Worm (Caenorhabditis elegans) whole organism, L4 larva: ENCODE data around the gene K12H6.10.

Source experiments
- F26F4.8 ChIP-seq: fragments of 200-800 bp; sonication (Bioruptor generic); conservative IDR thresholded peaks from 2 replicates; pipeline ENCODE4 v1.3.6; 2022; ENCODE audit warnings: missing genetic modification characterization, missing compliant biosample characterization
- T26A8.4 ChIP-seq: fragments of 200-800 bp; sonication (Bioruptor generic); IDR thresholded peaks from 2 replicates; pipeline ENCODE4 v1.3.6; 2022; ENCODE audit warnings: missing genetic modification characterization, missing compliant biosample characterization
- Y5F2A.4 ChIP-seq: fragments of 200-800 bp; sonication (Bioruptor generic); optimal IDR thresholded peaks from 2 replicates; lab custom pipeline; 2018; ENCODE audit warnings: mild to moderate bottlenecking, missing genetic modification characterization, missing compliant biosample characterization
- ZK337.2 ChIP-seq: fragments of 200-800 bp; sonication (Bioruptor generic); IDR thresholded peaks from 2 replicates; pipeline ENCODE4 v1.3.6; 2022; ENCODE audit warnings: missing genetic modification reagents, missing genetic modification characterization, missing compliant biosample characterization
- aha-1 ChIP-seq: fragments of 150-350 bp; peaks from one replicate; lab custom pipeline; 2014; ENCODE audit warnings: missing biosample characterization, missing genetic modification characterization
- aly-2 ChIP-seq: sonication (generic microtip); optimal IDR thresholded peaks from 2 replicates; lab custom pipeline; 2018; ENCODE audit warnings: missing biosample characterization, missing genetic modification characterization
- ceh-62 ChIP-seq: sonication (generic microtip); optimal IDR thresholded peaks from 2 replicates; lab custom pipeline; 2017; ENCODE audit warnings: missing biosample characterization, missing genetic modification characterization
- cey-2 ChIP-seq: sonication (generic microtip); optimal IDR thresholded peaks from 3 replicates; lab custom pipeline; 2017; ENCODE audit warnings: missing genetic modification characterization, mild to moderate bottlenecking, missing compliant biosample characterization, antibody characterized with exemption, borderline replicate concordance; ENCODE audit not compliant: insufficient read depth
- daf-19 ChIP-seq: fragments of 200-800 bp; sonication (Bioruptor generic); conservative IDR thresholded peaks from 2 replicates; pipeline ENCODE4 v1.3.6; 2022; ENCODE audit warnings: missing genetic modification characterization, missing compliant biosample characterization
- daf-8 ChIP-seq: fragments of 200-800 bp; sonication (Bioruptor generic); IDR thresholded peaks from 2 replicates; pipeline ENCODE4 v1.3.6; 2022; ENCODE audit warnings: missing genetic modification characterization, missing compliant biosample characterization
- dmd-6 ChIP-seq: fragments of 200-800 bp; sonication (Bioruptor generic); IDR thresholded peaks from 2 replicates; pipeline ENCODE4 v1.3.6; 2022; ENCODE audit warnings: missing genetic modification reagents, missing genetic modification characterization, missing compliant biosample characterization
- dmd-9 ChIP-seq: fragments of 200-800 bp; sonication (Bioruptor generic); IDR thresholded peaks from 2 replicates; pipeline ENCODE4 v1.3.6; 2022; ENCODE audit warnings: missing genetic modification reagents, missing genetic modification characterization, missing compliant biosample characterization
- duxl-1 ChIP-seq: sonication (generic microtip); optimal IDR thresholded peaks from 2 replicates; lab custom pipeline; 2016; ENCODE audit warnings: mild to moderate bottlenecking, missing genetic modification characterization, moderate library complexity, missing compliant biosample characterization; ENCODE audit not compliant: poor library complexity
- fkh-10 ChIP-seq: fragments of 150-350 bp; optimal IDR thresholded peaks from 2 replicates; lab custom pipeline; 2014; ENCODE audit warnings: missing biosample characterization, missing genetic modification reagents, missing genetic modification characterization
- fos-1 ChIP-seq: fragments of 150-350 bp; optimal IDR thresholded peaks from 2 replicates; lab custom pipeline; 2014; ENCODE audit warnings: missing biosample characterization, missing genetic modification characterization
- hif-1 ChIP-seq, 2 experiments: sonication (generic microtip); optimal IDR thresholded peaks; 2 replicates each; lab custom pipeline; 2016 to 2017; ENCODE audit warnings: missing compliant biosample characterization in 2 of 2, missing genetic modification characterization in 2 of 2, missing genetic modification reagents in 2 of 2, missing genotype in 2 of 2, mild to moderate bottlenecking in 1 of 2
- hlh-11 ChIP-seq: fragments of 200-800 bp; sonication (Bioruptor generic); optimal IDR thresholded peaks from 2 replicates; lab custom pipeline; 2018; ENCODE audit warnings: mild to moderate bottlenecking, missing genetic modification characterization, missing compliant biosample characterization
- lin-15B ChIP-seq: fragments of 150-350 bp; sonication (generic microtip); optimal IDR thresholded peaks from 3 replicates; lab custom pipeline; 2014; ENCODE audit warnings: missing biosample characterization, missing genetic modification characterization
- lin-29 ChIP-seq: fragments of 200-800 bp; sonication (Bioruptor generic); IDR thresholded peaks from 2 replicates; pipeline ENCODE4 v1.3.6; 2022; ENCODE audit warnings: missing genetic modification reagents, missing genetic modification characterization, missing compliant biosample characterization
- lin-38 ChIP-seq: fragments of 200-800 bp; sonication (Bioruptor generic); IDR thresholded peaks from 2 replicates; pipeline ENCODE4 v1.3.6; 2022; ENCODE audit warnings: missing genetic modification reagents, missing genetic modification characterization, missing compliant biosample characterization
- mep-1 ChIP-seq: fragments of 150-350 bp; sonication (generic microtip); optimal IDR thresholded peaks from 3 replicates; lab custom pipeline; 2014; ENCODE audit warnings: missing biosample characterization, missing genetic modification characterization
- mxl-2 ChIP-seq: fragments of 200-800 bp; sonication (Bioruptor generic); conservative IDR thresholded peaks from 2 replicates; pipeline ENCODE4 v1.3.6; 2022; ENCODE audit warnings: missing genetic modification reagents, missing genetic modification characterization, missing compliant biosample characterization
- nhr-10 ChIP-seq: fragments of 150-350 bp; optimal IDR thresholded peaks from 2 replicates; lab custom pipeline; 2014; ENCODE audit warnings: missing biosample characterization, missing genetic modification characterization
- nhr-237 ChIP-seq: sonication (generic microtip); optimal IDR thresholded peaks from 2 replicates; lab custom pipeline; 2017; ENCODE audit warnings: missing biosample characterization, missing genetic modification characterization
- nhr-41 ChIP-seq: fragments of 200-800 bp; sonication (Bioruptor generic); IDR thresholded peaks from 2 replicates; pipeline ENCODE4 v1.3.6; 2022; ENCODE audit warnings: missing genetic modification reagents, missing genetic modification characterization, missing compliant biosample characterization
- nhr-48 ChIP-seq: sonication (generic microtip); optimal IDR thresholded peaks from 2 replicates; lab custom pipeline; 2016; ENCODE audit warnings: mild to moderate bottlenecking, missing genetic modification characterization, missing compliant biosample characterization
- nhr-76 ChIP-seq: fragments of 150-350 bp; optimal IDR thresholded peaks from 2 replicates; lab custom pipeline; 2014; ENCODE audit warnings: missing biosample characterization, missing genetic modification characterization
- nhr-77 ChIP-seq: fragments of 150-350 bp; optimal IDR thresholded peaks from 2 replicates; lab custom pipeline; 2014; ENCODE audit warnings: missing biosample characterization, missing genetic modification characterization
- rbr-2 ChIP-seq: sonication (generic microtip); optimal IDR thresholded peaks from 2 replicates; lab custom pipeline; 2016; ENCODE audit warnings: missing genotype, missing genetic modification characterization, missing compliant biosample characterization
- saeg-2 ChIP-seq: fragments of 200-800 bp; sonication (Bioruptor generic); IDR thresholded peaks from 2 replicates; pipeline ENCODE4 v1.3.6; 2022; ENCODE audit warnings: missing genetic modification reagents, missing genetic modification characterization, missing compliant biosample characterization
- sdz-12 ChIP-seq: fragments of 200-800 bp; sonication (Bioruptor generic); optimal IDR thresholded peaks from 2 replicates; lab custom pipeline; 2018; ENCODE audit warnings: mild to moderate bottlenecking, missing genetic modification characterization, missing compliant biosample characterization
- set-16 ChIP-seq: fragments of 200-800 bp; sonication (Bioruptor generic); IDR thresholded peaks from 2 replicates; pipeline ENCODE4 v1.3.6; 2022; ENCODE audit warnings: missing genetic modification reagents, missing genetic modification characterization, missing compliant biosample characterization
- spr-1 ChIP-seq: sonication (generic microtip); optimal IDR thresholded peaks from 2 replicates; lab custom pipeline; 2016; ENCODE audit warnings: mild to moderate bottlenecking, missing genetic modification characterization, missing compliant biosample characterization
- vab-7 ChIP-seq: fragments of 200-800 bp; sonication (Bioruptor generic); IDR thresholded peaks from 2 replicates; pipeline ENCODE4 v1.3.6; 2022; ENCODE audit warnings: missing genetic modification reagents, missing genetic modification characterization, missing compliant biosample characterization
- zfp-2 ChIP-seq: sonication (generic microtip); optimal IDR thresholded peaks from 2 replicates; lab custom pipeline; 2016; ENCODE audit warnings: mild to moderate bottlenecking, missing genetic modification characterization, missing compliant biosample characterization
- ztf-11 ChIP-seq: fragments of 150-350 bp; optimal IDR thresholded peaks from 2 replicates; lab custom pipeline; 2014; ENCODE audit warnings: missing biosample characterization, missing genetic modification characterization

K12H6.10 gene

ce11 chrII:2816676-2817075 is 6.0 kb upstream of the K12H6.10 start, which contains the start of gene set-13:
set-13 (plus strand) TSS chrII:2816976.
- no peak for TF ChIP-seq dmd-9 (GFP tag; lab: Robert Waterston, UW)
- TF ChIP-seq zfp-2 (tag; lab: Kevin White, UChicago): no peak
- no peak for TF ChIP-seq nhr-48 (tag; lab: Kevin White, UChicago)
- TF ChIP-seq nhr-76 (tag; lab: Kevin White, UChicago): no peak
- no peak for TF ChIP-seq lin-29
- no peak for TF ChIP-seq F26F4.8 (GFP tag; lab: Robert Waterston, UW)

- TF ChIP-seq hlh-11 (tag; lab: Kevin White, UChicago) (no peak), mep-1 (tag; lab: Kevin White, UChicago) (no peak), nhr-77 (tag; lab: Kevin White, UChicago) (no peak), ceh-62 (tag; lab: Kevin White, UChicago) (no peak), hif-1 (tag; optimal IDR thresholded peaks at IDR 0.05; lab: Kevin White, UChicago) (no peak), dmd-6 (no peak), fos-1 (no peak)
These were observed 1.5 kb downstream of the K12H6.10 start, which contains the start of the genes K12H6.4 and K12H6.9 for ce11 chrII:2824169-2824568. K12H6.4 (minus strand) TSS chrII:2824269. K12H6.9 (plus strand) TSS chrII:2824404.

ce11 chrII:2826073-2826472 is 3.4 kb downstream of the K12H6.10 start, which contains the start of gene K12H6.5:
K12H6.5 (minus strand) TSS chrII:2826173.
- no peak for TF ChIP-seq rbr-2 (tag; lab: Kevin White, UChicago)
- TF ChIP-seq spr-1: no peak
- TF ChIP-seq daf-19 (GFP tag; lab: Robert Waterston, UW): no peak
- TF ChIP-seq aly-2: no peak
- no peak for TF ChIP-seq duxl-1 (tag; lab: Kevin White, UChicago)
- no peak for TF ChIP-seq nhr-41 (GFP tag; lab: Robert Waterston, UW)
- TF ChIP-seq fkh-10: no peak
- TF ChIP-seq dmd-9 (GFP tag; lab: Robert Waterston, UW): no peak
- no peak for TF ChIP-seq lin-15B
- no peak for TF ChIP-seq nhr-237 (tag; lab: Kevin White, UChicago)
- no peak for TF ChIP-seq daf-8 (GFP tag; lab: Robert Waterston, UW)
- TF ChIP-seq nhr-10 (tag; lab: Kevin White, UChicago): no peak
- no peak for TF ChIP-seq vab-7 (GFP tag; lab: Robert Waterston, UW)
- TF ChIP-seq T26A8.4 (GFP tag; lab: Robert Waterston, UW): no peak
- TF ChIP-seq ztf-11 (tag; lab: Kevin White, UChicago): no peak
- no peak for TF ChIP-seq cey-2 (tag; lab: Kevin White, UChicago)
- TF ChIP-seq, all 104 proteins: peak for 0

ce11 chrII:2827859-2828403 is 5.3 kb downstream of the K12H6.10 start, which contains the start of gene K12H6.8:
K12H6.8 (plus strand) TSS chrII:2827896.
- no peak for TF ChIP-seq ZK337.2
- TF ChIP-seq Y5F2A.4 (GFP tag; lab: Kevin White, UChicago): no peak
- peak; percentile 21 for TF ChIP-seq duxl-1 (tag; lab: Kevin White, UChicago)
- peak; percentile 72 for TF ChIP-seq set-16 (GFP tag; lab: Robert Waterston, UW)
- peak; percentile 45 for TF ChIP-seq sdz-12 (GFP tag; lab: Kevin White, UChicago)
- no peak for TF ChIP-seq saeg-2 (GFP tag; lab: Robert Waterston, UW)
- TF ChIP-seq mxl-2 (GFP tag; lab: Robert Waterston, UW): no peak
- TF ChIP-seq aha-1: no peak
- TF ChIP-seq lin-38: no peak
- TF ChIP-seq daf-19 (GFP tag; lab: Robert Waterston, UW): no peak
- TF ChIP-seq, all 104 proteins: peak for 3
